Worm (Caenorhabditis elegans) whole organism, early embryonic: ENCODE results near the gene osm-1.

Experiments used
- B0310.2 ChIP-seq: sonication (generic microtip); optimal IDR thresholded peaks from 2 replicates; lab custom pipeline; 2016; ENCODE audit warnings: mild to moderate bottlenecking, missing genetic modification characterization, missing compliant biosample characterization
- F13C5.2 ChIP-seq: sonication (generic microtip); optimal IDR thresholded peaks from 2 replicates; lab custom pipeline; 2017; ENCODE audit warnings: mild to moderate bottlenecking, missing genetic modification characterization, inconsistent platforms, missing compliant biosample characterization
- aly-1 ChIP-seq: sonication (generic microtip); optimal IDR thresholded peaks from 2 replicates; lab custom pipeline; 2016; ENCODE audit warnings: missing genetic modification characterization, missing compliant biosample characterization
- ama-1 ChIP-seq: fragments of 150-350 bp; optimal IDR thresholded peaks from 2 replicates; lab custom pipeline; 2014
- ceh-13 ChIP-seq: fragments of 200-800 bp; sonication (Bioruptor generic); optimal IDR thresholded peaks from 2 replicates; lab custom pipeline; 2018; ENCODE audit warnings: mild to moderate bottlenecking, missing genetic modification characterization, missing compliant biosample characterization
- ceh-36 ChIP-seq: sonication (generic microtip); optimal IDR thresholded peaks from 2 replicates; lab custom pipeline; 2016; ENCODE audit warnings: missing genetic modification characterization, inconsistent platforms, missing compliant biosample characterization
- ets-7 ChIP-seq: sonication (generic microtip); optimal IDR thresholded peaks from 2 replicates; lab custom pipeline; 2016; ENCODE audit warnings: missing genotype, missing genetic modification characterization, missing compliant biosample characterization
- flt-1 ChIP-seq: fragments of 200-800 bp; sonication (Bioruptor generic); IDR thresholded peaks from 2 replicates; pipeline ENCODE4 v1.3.6; 2022; ENCODE audit warnings: missing genetic modification characterization, missing compliant biosample characterization
- hmbx-1 ChIP-seq: sonication (generic microtip); optimal IDR thresholded peaks from 2 replicates; lab custom pipeline; 2016; ENCODE audit warnings: mild to moderate bottlenecking, missing genetic modification characterization, missing compliant biosample characterization
- hmg-4 ChIP-seq: fragments of 200-800 bp; sonication (Bioruptor generic); optimal IDR thresholded peaks from 2 replicates; lab custom pipeline; 2018; ENCODE audit warnings: mild to moderate bottlenecking, missing genetic modification characterization, missing compliant biosample characterization
- hnd-1 ChIP-seq: sonication (generic microtip); optimal IDR thresholded peaks from 2 replicates; lab custom pipeline; 2016; ENCODE audit warnings: missing genetic modification characterization, missing compliant biosample characterization
- pes-1 ChIP-seq: fragments of 200-800 bp; sonication (Bioruptor generic); IDR thresholded peaks from 2 replicates; pipeline ENCODE4 v1.3.6; 2022; ENCODE audit warnings: missing genetic modification reagents, missing genetic modification characterization, missing compliant biosample characterization
- scrt-1 ChIP-seq: fragments of 200-800 bp; sonication (Bioruptor generic); IDR thresholded peaks from 2 replicates; pipeline ENCODE4 v1.3.6; 2022; ENCODE audit warnings: missing genetic modification characterization, missing compliant biosample characterization
- sea-1 ChIP-seq: fragments of 200-800 bp; sonication (Bioruptor generic); conservative IDR thresholded peaks from 2 replicates; pipeline ENCODE4 v1.3.6; 2022; ENCODE audit warnings: missing genetic modification characterization, missing compliant biosample characterization
- tbx-11 ChIP-seq: fragments of 200-800 bp; sonication (Bioruptor generic); IDR thresholded peaks from 2 replicates; pipeline ENCODE4 v1.3.6; 2022; ENCODE audit warnings: missing genetic modification characterization, missing compliant biosample characterization
- tbx-37 ChIP-seq: fragments of 200-800 bp; sonication (Bioruptor generic); conservative IDR thresholded peaks from 2 replicates; pipeline ENCODE4 v1.3.6; 2022; ENCODE audit warnings: missing genetic modification reagents, missing genetic modification characterization, missing compliant biosample characterization
- tra-4 ChIP-seq: sonication (generic microtip); optimal IDR thresholded peaks from 2 replicates; lab custom pipeline; 2017; ENCODE audit warnings: missing genetic modification characterization, missing compliant biosample characterization

Gene osm-1

ce11 chrX:16534564-16534963 lies 5.9 kb upstream of the osm-1 start:
- TF ChIP-seq F13C5.2 (tag; lab: Kevin White, UChicago) (no peak), hmg-4 (GFP tag; lab: Kevin White, UChicago) (no peak), flt-1 (GFP tag; lab: Robert Waterston, UW) (no peak), hnd-1 (no peak), sea-1 (GFP tag; lab: Robert Waterston, UW) (no peak), tbx-11 (GFP tag; lab: Robert Waterston, UW) (no peak), pes-1 (no peak)

DNA sequence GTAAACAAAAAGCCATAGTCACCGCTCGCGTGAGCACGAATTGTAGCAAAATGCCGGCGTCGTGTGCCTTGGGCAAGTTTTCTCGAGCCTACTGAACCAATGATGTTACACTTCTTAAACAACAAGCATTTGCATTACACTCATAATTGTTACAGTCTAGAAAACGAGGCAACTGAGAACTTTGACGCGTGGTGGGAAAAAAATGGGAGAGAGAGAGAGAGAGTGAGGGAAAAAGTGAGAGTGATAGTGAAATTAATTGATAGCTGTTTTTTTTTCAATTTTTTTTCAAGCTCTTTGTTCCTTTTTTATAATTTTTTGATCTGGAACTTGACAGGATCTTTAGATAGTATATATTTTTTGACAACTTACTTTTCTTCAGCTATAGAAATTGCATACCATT lies 5.3 kb upstream of the osm-1 start:
- TF ChIP-seq flt-1 (GFP tag; lab: Robert Waterston, UW) (no peak), ceh-36 (tag; lab: Kevin White, UChicago) (no peak), tra-4 (tag; lab: Kevin White, UChicago) (no peak), aly-1 (tag; lab: Kevin White, UChicago) (no peak), ama-1 (no peak), scrt-1 (GFP tag; lab: Robert Waterston, UW) (no peak), B0310.2 (tag; lab: Kevin White, UChicago) (no peak), tbx-11 (GFP tag; lab: Robert Waterston, UW) (no peak), sea-1 (GFP tag; lab: Robert Waterston, UW) (no peak), ceh-13 (no peak), F13C5.2 (tag; lab: Kevin White, UChicago) (no peak), ets-7 (tag; lab: Kevin White, UChicago) (no peak), pes-1 (no peak), hnd-1 (no peak), hmg-4 (GFP tag; lab: Kevin White, UChicago) (no peak), tbx-37 (GFP tag; lab: Robert Waterston, UW) (no peak), hmbx-1 (tag; lab: Kevin White, UChicago) (no peak)

DNA sequence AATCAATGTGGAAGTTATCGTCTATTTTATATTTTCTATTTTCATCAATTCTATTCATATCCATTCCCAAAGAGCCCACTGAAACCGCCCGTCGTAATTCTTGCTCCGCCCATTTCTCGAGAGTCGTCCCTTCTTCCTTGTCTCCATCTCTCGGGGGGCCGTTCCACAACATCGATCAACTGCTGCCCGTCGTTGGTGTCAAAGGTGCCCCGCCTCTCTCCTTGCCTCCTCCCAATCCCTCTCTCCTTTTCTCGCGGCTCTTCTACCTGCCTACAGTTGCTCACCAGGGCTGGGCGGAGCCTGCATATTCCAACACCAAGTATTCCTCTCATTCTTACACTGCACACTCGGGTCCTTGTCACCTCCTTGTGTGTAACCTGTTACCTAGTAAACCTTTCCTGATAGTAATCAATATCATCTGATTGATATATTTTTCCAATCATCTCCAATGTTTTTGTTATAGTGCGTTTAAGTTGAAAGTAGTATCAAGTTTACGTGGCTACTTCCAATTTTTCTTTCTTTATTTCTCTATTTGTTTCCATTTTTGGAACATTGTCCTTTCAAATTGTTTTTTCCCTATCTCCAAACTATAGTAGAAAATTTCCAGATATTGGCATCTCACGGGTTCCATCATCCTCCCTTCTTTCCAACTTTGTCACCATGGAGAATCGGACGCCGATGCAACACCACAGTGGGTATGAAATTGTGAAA lies 4.1 kb upstream of the osm-1 start, which contains the start of gene pat-9:
pat-9 (plus strand) TSS at position 661 of the 711 bp plus-strand sequence.
- no peak for TF ChIP-seq flt-1 (GFP tag; lab: Robert Waterston, UW)
- TF ChIP-seq hmbx-1 (tag; lab: Kevin White, UChicago), result no peak

DNA sequence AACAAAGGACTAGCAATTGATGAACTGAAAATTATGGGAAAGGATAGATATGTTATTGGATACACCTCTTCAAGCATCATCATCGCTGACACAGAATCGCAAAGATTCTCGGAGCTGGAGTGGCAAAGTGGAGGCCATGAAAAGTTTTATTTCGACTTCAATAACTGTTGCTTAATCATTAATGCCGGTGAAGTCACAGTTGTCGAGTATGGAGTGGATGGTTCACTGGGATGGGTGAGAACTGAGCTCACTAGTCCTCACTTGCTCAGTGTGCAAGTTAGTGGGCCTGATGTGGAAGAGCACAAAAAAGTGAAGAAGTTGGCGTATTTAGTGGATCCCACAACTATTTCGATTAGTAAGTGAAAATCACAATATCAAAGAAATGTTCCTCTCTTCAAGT lies 3.4 kb downstream of the osm-1 start:
- no peak for TF ChIP-seq scrt-1 (GFP tag; lab: Robert Waterston, UW)
- TF ChIP-seq B0310.2 (tag; lab: Kevin White, UChicago), result no peak

DNA sequence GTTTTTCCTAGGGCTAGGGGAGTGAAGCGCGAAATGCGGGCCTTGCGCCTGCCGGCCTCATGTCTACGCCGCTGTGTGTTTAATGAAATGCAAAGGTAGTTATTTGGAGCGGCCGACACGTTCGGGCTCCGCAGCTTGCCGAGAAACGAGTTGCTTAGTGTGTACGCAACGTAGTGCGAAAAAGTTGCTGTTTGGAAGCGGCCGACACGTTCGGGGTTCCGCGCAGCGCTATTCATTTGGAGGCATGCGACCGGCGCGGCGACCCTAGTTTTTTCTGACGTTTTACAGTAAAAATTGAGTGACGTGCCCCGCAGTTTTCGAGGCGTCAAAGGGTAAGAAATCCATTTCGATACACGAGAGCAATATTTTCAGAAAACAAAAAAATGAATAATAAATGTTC lies 5.2 kb downstream of the osm-1 start:
- TF ChIP-seq tra-4 (tag; lab: Kevin White, UChicago) (no peak), hmg-4 (GFP tag; lab: Kevin White, UChicago) (no peak), hmbx-1 (tag; lab: Kevin White, UChicago) (no peak), ceh-36 (tag; lab: Kevin White, UChicago) (no peak), scrt-1 (GFP tag; lab: Robert Waterston, UW) (no peak), flt-1 (GFP tag; lab: Robert Waterston, UW) (no peak), F13C5.2 (tag; lab: Kevin White, UChicago) (no peak), tbx-37 (GFP tag; lab: Robert Waterston, UW) (no peak), pes-1 (no peak), sea-1 (GFP tag; lab: Robert Waterston, UW) (no peak), ceh-13 (no peak), aly-1 (tag; lab: Kevin White, UChicago) (no peak), hnd-1 (no peak), tbx-11 (GFP tag; lab: Robert Waterston, UW) (no peak)

DNA sequence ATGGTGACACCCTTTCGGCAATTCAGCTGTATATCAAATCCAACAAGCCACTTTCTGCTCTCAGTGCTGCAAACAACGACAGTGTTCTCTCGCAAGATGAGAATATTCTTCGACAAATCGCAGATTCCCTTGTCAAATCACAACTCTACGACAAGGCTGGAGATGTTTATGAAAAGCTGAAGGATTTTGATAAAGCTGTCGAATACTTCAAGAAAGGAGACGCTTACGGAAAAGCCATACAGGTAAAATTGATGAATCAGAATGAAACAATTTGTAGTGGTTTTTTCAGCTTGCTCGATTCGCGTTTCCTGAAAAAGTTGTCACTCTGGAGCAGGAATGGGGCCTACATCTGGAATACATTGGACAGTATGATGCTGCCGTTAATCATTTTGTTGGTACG lies 5.7 kb downstream of the osm-1 start:
- TF ChIP-seq hnd-1 (no peak), sea-1 (GFP tag; lab: Robert Waterston, UW) (no peak), ets-7 (tag; lab: Kevin White, UChicago) (no peak), ceh-36 (tag; lab: Kevin White, UChicago) (no peak), scrt-1 (GFP tag; lab: Robert Waterston, UW) (no peak), tbx-37 (GFP tag; lab: Robert Waterston, UW) (no peak), ceh-13 (no peak), F13C5.2 (tag; lab: Kevin White, UChicago) (no peak), B0310.2 (tag; lab: Kevin White, UChicago) (no peak), pes-1 (no peak)

DNA sequence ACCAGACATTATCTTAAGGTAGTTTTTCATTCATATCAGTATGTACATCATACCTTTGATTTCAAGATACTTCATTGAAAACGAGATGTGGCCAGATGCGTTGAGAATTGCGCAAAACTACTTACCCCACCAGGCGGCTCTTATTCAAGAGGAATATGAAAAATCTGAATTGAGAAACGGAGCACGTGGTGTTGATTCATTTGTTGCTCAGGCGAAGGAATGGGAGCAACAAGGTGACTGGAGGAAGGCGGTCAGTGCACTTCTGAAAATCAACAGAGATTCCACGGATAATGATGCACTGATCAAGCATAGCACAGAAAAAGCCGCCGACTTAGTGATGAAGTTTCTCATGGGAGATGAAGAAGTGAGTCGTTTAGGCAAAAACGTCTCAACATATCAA lies 7.8 kb downstream of the osm-1 start:
- TF ChIP-seq ama-1, result no peak
- no peak for TF ChIP-seq tbx-37 (GFP tag; lab: Robert Waterston, UW)
- no peak for TF ChIP-seq hnd-1
- no peak for TF ChIP-seq tbx-11 (GFP tag; lab: Robert Waterston, UW)
- TF ChIP-seq scrt-1 (GFP tag; lab: Robert Waterston, UW), result no peak
- no peak for TF ChIP-seq B0310.2 (tag; lab: Kevin White, UChicago)
- no peak for TF ChIP-seq flt-1 (GFP tag; lab: Robert Waterston, UW)
- no peak for TF ChIP-seq tra-4 (tag; lab: Kevin White, UChicago)
- TF ChIP-seq F13C5.2 (tag; lab: Kevin White, UChicago), result no peak
- TF ChIP-seq ceh-13, result no peak

DNA sequence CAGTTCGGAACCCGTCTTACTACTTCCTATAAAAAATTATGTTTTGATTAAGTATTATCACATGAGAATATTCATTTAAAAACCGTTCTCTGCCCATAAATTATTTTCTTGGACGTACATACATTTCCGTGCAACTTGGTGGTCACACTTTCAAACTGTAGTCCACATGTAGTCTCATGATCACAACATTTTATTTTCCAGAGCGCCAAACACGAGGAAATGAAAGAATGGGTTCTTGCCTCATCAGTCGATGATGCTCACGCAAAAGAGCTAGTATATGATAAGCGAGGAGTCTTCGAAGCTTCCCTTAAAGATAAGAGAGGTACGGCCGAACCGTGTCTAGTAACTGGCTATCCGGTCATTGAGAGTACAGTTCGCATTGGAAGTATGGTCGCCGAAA lies 10.1 kb downstream of the osm-1 start:
- TF ChIP-seq ets-7 (tag; lab: Kevin White, UChicago), result no peak
- TF ChIP-seq ceh-36 (tag; lab: Kevin White, UChicago), result no peak
- no peak for TF ChIP-seq tbx-11 (GFP tag; lab: Robert Waterston, UW)
- TF ChIP-seq flt-1 (GFP tag; lab: Robert Waterston, UW), result no peak
- no peak for TF ChIP-seq aly-1 (tag; lab: Kevin White, UChicago)
